Worm (Caenorhabditis elegans): ENCODE data around the gene ZK1290.5.

- no peak for TF ChIP-seq ceh-43 (GFP tag; optimal IDR thresholded peaks at IDR 0.05)
- TF ChIP-seq snpc-4 (tag; optimal IDR thresholded peaks at IDR 0.05), result no peak
- TF ChIP-seq elt-1 (tag; optimal IDR thresholded peaks at IDR 0.05; ENCODE audit: borderline replicate concordance, insufficient read depth), result no peak
- no peak for TF ChIP-seq ceh-39 (tag; optimal IDR thresholded peaks at IDR 0.05)
- TF ChIP-seq nhr-12 (tag; optimal IDR thresholded peaks at IDR 0.05), result no peak
- no peak for TF ChIP-seq unc-62 (GFP tag; optimal IDR thresholded peaks at IDR 0.05)
- TF ChIP-seq ztf-11 (tag; optimal IDR thresholded peaks at IDR 0.05), result no peak
- no peak for TF ChIP-seq unc-39 (tag; optimal IDR thresholded peaks at IDR 0.05)
- no peak for TF ChIP-seq bed-3 (GFP tag; optimal IDR thresholded peaks at IDR 0.05)
- no peak for TF ChIP-seq elt-3 (tag; optimal IDR thresholded peaks at IDR 0.05)
- TF ChIP-seq lin-13 (tag; optimal IDR thresholded peaks at IDR 0.05), result no peak
- TF ChIP-seq blmp-1 (tag; optimal IDR thresholded peaks at IDR 0.05), result no peak
Observed at ce11 chrII:7489605-7490004, 39.8 kb upstream of the ZK1290.5 start, which contains the start of gene D1022.9.

Data from whole organism, mixed stage, embryonic.